Fruit fly (Drosophila melanogaster) whole organism, embryonic: ENCODE data around the gene CG5021.
A peak's percentile ranks its signal among the peaks of the same experiment; 100 is the strongest.

Experiments used
- Ada2b ChIP-seq: fragments of 200-800 bp; sonication (Bioruptor generic); IDR thresholded peaks from 2 replicates; pipeline ENCODE4 v1.3.6; 2022; ENCODE audit warnings: missing biosample characterization, missing genetic modification characterization
- Antp ChIP-seq: fragments of 200-800 bp; sonication (Bioruptor generic); optimal IDR thresholded peaks from 3 replicates; lab custom pipeline; 2016; ENCODE audit warnings: missing biosample characterization, missing genetic modification characterization
- Bgb ChIP-seq: fragments of 200-800 bp; sonication (Bioruptor generic); IDR thresholded peaks from 2 replicates; pipeline ENCODE4 v1.3.6; 2022; ENCODE audit warnings: missing biosample characterization, missing genetic modification characterization; ENCODE audit not compliant: partially characterized antibody
- BtbVII ChIP-seq: fragments of 200-800 bp; sonication (Bioruptor generic); optimal IDR thresholded peaks from 3 replicates; lab custom pipeline; 2017; ENCODE audit warnings: missing biosample characterization, mild to moderate bottlenecking, missing genetic modification characterization
- CG10274 ChIP-seq: fragments of 200-800 bp; sonication (Bioruptor generic); optimal IDR thresholded peaks from 3 replicates; lab custom pipeline; 2017; ENCODE audit warnings: missing biosample characterization, mild to moderate bottlenecking, missing genetic modification characterization
- CG13424 ChIP-seq: fragments of 200-800 bp; sonication (Bioruptor generic); optimal IDR thresholded peaks from 2 replicates; lab custom pipeline; 2019; ENCODE audit warnings: missing biosample characterization, mild to moderate bottlenecking, missing genetic modification characterization, moderate library complexity
- CG13624 ChIP-seq: fragments of 200-800 bp; sonication (Bioruptor generic); optimal IDR thresholded peaks from 2 replicates; lab custom pipeline; 2016; ENCODE audit warnings: missing biosample characterization, missing genetic modification characterization
- CG13894 ChIP-seq: fragments of 200-800 bp; sonication (Bioruptor generic); optimal IDR thresholded peaks from 3 replicates; lab custom pipeline; 2018; ENCODE audit warnings: missing biosample characterization, mild to moderate bottlenecking, missing genetic modification characterization, moderate library complexity
- CG14050 ChIP-seq: fragments of 200-800 bp; sonication (Bioruptor generic); IDR thresholded peaks from 3 replicates; pipeline ENCODE4 v1.3.6; 2022; ENCODE audit warnings: missing biosample characterization, missing genetic modification characterization
- CG1529 ChIP-seq: fragments of 200-800 bp; sonication (Bioruptor generic); optimal IDR thresholded peaks from 3 replicates; lab custom pipeline; 2018; ENCODE audit warnings: missing biosample characterization, missing genetic modification characterization
- CG16779 ChIP-seq: fragments of 200-800 bp; sonication (Bioruptor generic); IDR thresholded peaks from 2 replicates; pipeline ENCODE4 v1.3.6; 2022; ENCODE audit warnings: missing biosample characterization, missing genetic modification characterization
- CG17829 ChIP-seq: fragments of 200-800 bp; optimal IDR thresholded peaks from 2 replicates; lab custom pipeline; 2019; ENCODE audit warnings: missing biosample characterization, mild to moderate bottlenecking, missing genetic modification characterization, moderate library complexity
- CG3163 ChIP-seq: fragments of 200-800 bp; sonication (Bioruptor generic); optimal IDR thresholded peaks from 3 replicates; lab custom pipeline; 2016; ENCODE audit warnings: missing biosample characterization, missing genetic modification characterization
- CG3407 ChIP-seq: fragments of 200-800 bp; sonication (Bioruptor generic); optimal IDR thresholded peaks from 2 replicates; lab custom pipeline; 2018; ENCODE audit warnings: missing biosample characterization, mild to moderate bottlenecking, missing genetic modification characterization
- CG5180 ChIP-seq: fragments of 200-800 bp; sonication (Bioruptor generic); optimal IDR thresholded peaks from 3 replicates; lab custom pipeline; 2017; ENCODE audit warnings: missing biosample characterization, missing genetic modification characterization, mild to moderate bottlenecking, moderate library complexity, missing genetic modification reagents
- CG5245 ChIP-seq: fragments of 200-800 bp; sonication (Bioruptor generic); optimal IDR thresholded peaks from 3 replicates; lab custom pipeline; 2016; ENCODE audit warnings: missing biosample characterization, missing genetic modification characterization
- CG6254 ChIP-seq: fragments of 200-800 bp; sonication (Bioruptor generic); optimal IDR thresholded peaks from 3 replicates; lab custom pipeline; 2017; ENCODE audit warnings: mild to moderate bottlenecking, missing biosample characterization, missing genetic modification reagents, missing genetic modification characterization
- CG8089 ChIP-seq: fragments of 200-800 bp; sonication (Bioruptor generic); optimal IDR thresholded peaks from 3 replicates; lab custom pipeline; 2016; ENCODE audit warnings: missing biosample characterization, missing genetic modification characterization
- CG9215 ChIP-seq: fragments of 200-800 bp; sonication (Bioruptor generic); IDR thresholded peaks from 2 replicates; pipeline ENCODE4 v1.3.6; 2022; ENCODE audit warnings: missing biosample characterization, missing genetic modification characterization
- CG9797 ChIP-seq: fragments of 200-800 bp; sonication (Bioruptor generic); optimal IDR thresholded peaks from 3 replicates; lab custom pipeline; 2018; ENCODE audit warnings: missing biosample characterization, mild to moderate bottlenecking, missing genetic modification characterization
- CG9876 ChIP-seq: fragments of 200-800 bp; sonication (Bioruptor generic); optimal IDR thresholded peaks from 2 replicates; lab custom pipeline; 2016; ENCODE audit warnings: missing biosample characterization, missing genetic modification characterization
- D19B ChIP-seq: fragments of 200-800 bp; sonication (Bioruptor generic); optimal IDR thresholded peaks from 2 replicates; lab custom pipeline; 2017; ENCODE audit warnings: missing biosample characterization, mild to moderate bottlenecking, missing genetic modification characterization
- Dad ChIP-seq: fragments of 200-800 bp; sonication (Bioruptor generic); optimal IDR thresholded peaks from 3 replicates; lab custom pipeline; 2016; ENCODE audit warnings: missing biosample characterization, missing genetic modification characterization
- HHEX ChIP-seq: fragments of 200-800 bp; sonication (Bioruptor generic); optimal IDR thresholded peaks from 3 replicates; lab custom pipeline; 2017; ENCODE audit warnings: missing biosample characterization, mild to moderate bottlenecking, missing genetic modification characterization, missing genetic modification reagents
- HmgD ChIP-seq: fragments of 200-800 bp; sonication (Bioruptor generic); optimal IDR thresholded peaks from 3 replicates; lab custom pipeline; 2016; ENCODE audit warnings: missing biosample characterization, missing genetic modification characterization
- Hmx ChIP-seq: fragments of 200-800 bp; sonication (Bioruptor generic); optimal IDR thresholded peaks from 2 replicates; lab custom pipeline; 2016; ENCODE audit warnings: missing biosample characterization, missing genetic modification characterization
- Lim3 ChIP-seq: fragments of 200-800 bp; sonication (Bioruptor generic); IDR thresholded peaks from 2 replicates; pipeline ENCODE4 v1.3.6; 2022; ENCODE audit warnings: missing biosample characterization, missing genetic modification characterization
- Lpt ChIP-seq: fragments of >200 bp; optimal IDR thresholded peaks from 2 replicates; lab custom pipeline; 2018; ENCODE audit warnings: missing biosample characterization, missing genetic modification characterization
- MTF-1 ChIP-seq: fragments of 200-800 bp; sonication (Bioruptor generic); optimal IDR thresholded peaks from 2 replicates; lab custom pipeline; 2018; ENCODE audit warnings: missing biosample characterization, mild to moderate bottlenecking, missing genetic modification characterization, borderline replicate concordance
- Max ChIP-seq: fragments of 200-800 bp; sonication (Bioruptor generic); optimal IDR thresholded peaks from 2 replicates; lab custom pipeline; 2016; ENCODE audit warnings: missing biosample characterization, mild to moderate bottlenecking, missing genetic modification characterization
- NC2β ChIP-seq: fragments of 200-800 bp; sonication (Bioruptor generic); optimal IDR thresholded peaks from 2 replicates; lab custom pipeline; 2016; ENCODE audit warnings: missing biosample characterization, missing genetic modification characterization
- Sox102F ChIP-seq: fragments of 200-800 bp; sonication (Bioruptor generic); optimal IDR thresholded peaks from 2 replicates; lab custom pipeline; 2018; ENCODE audit warnings: missing biosample characterization, mild to moderate bottlenecking, missing genetic modification characterization, moderate library complexity
- ab ChIP-seq: fragments of 200-800 bp; sonication (Bioruptor generic); optimal IDR thresholded peaks from 2 replicates; lab custom pipeline; 2016; ENCODE audit warnings: missing biosample characterization, missing genetic modification characterization
- bowl ChIP-seq: fragments of 200-800 bp; sonication (Bioruptor generic); IDR thresholded peaks from 2 replicates; pipeline ENCODE4 v1.3.6; 2022; ENCODE audit warnings: missing biosample characterization, missing genetic modification characterization
- crc ChIP-seq: fragments of 200-800 bp; sonication (Bioruptor generic); optimal IDR thresholded peaks from 2 replicates; lab custom pipeline; 2016; ENCODE audit warnings: missing biosample characterization, missing genetic modification characterization
- dmrt99B ChIP-seq: fragments of 200-800 bp; sonication (Bioruptor generic); optimal IDR thresholded peaks from 2 replicates; lab custom pipeline; 2018; ENCODE audit warnings: missing biosample characterization, mild to moderate bottlenecking, missing genetic modification characterization, moderate library complexity
- dysf ChIP-seq: fragments of 200-800 bp; sonication (Bioruptor generic); IDR thresholded peaks from 3 replicates; pipeline ENCODE4 v1.3.6; 2022; ENCODE audit warnings: missing biosample characterization, missing genetic modification characterization
- grn ChIP-seq: fragments of 200-800 bp; sonication (Bioruptor generic); optimal IDR thresholded peaks from 3 replicates; lab custom pipeline; 2017; ENCODE audit warnings: missing biosample characterization, missing genetic modification characterization
- gro ChIP-seq: fragments of 200-800 bp; sonication (Bioruptor generic); optimal IDR thresholded peaks from 2 replicates; lab custom pipeline; 2016; ENCODE audit warnings: missing biosample characterization, missing genetic modification characterization
- gt ChIP-seq: fragments of 200-800 bp; sonication (Bioruptor generic); IDR thresholded peaks from 2 replicates; pipeline ENCODE4 v1.3.6; 2022; ENCODE audit warnings: missing biosample characterization, missing genetic modification characterization
- her ChIP-seq: fragments of 200-800 bp; sonication (Bioruptor generic); optimal IDR thresholded peaks from 2 replicates; lab custom pipeline; 2016; ENCODE audit warnings: missing biosample characterization, missing genetic modification characterization
- jigr1 ChIP-seq: fragments of 200-800 bp; sonication (Bioruptor generic); IDR thresholded peaks from 3 replicates; pipeline ENCODE4 v1.3.6; 2022; ENCODE audit warnings: missing biosample characterization, missing genetic modification characterization
- nau ChIP-seq: fragments of 200-800 bp; sonication (Bioruptor generic); optimal IDR thresholded peaks from 3 replicates; lab custom pipeline; 2017; ENCODE audit warnings: missing biosample characterization, mild to moderate bottlenecking, missing genetic modification characterization, missing genetic modification reagents
- scrt ChIP-seq: fragments of 200-800 bp; sonication (Bioruptor generic); optimal IDR thresholded peaks from 2 replicates; lab custom pipeline; 2018; ENCODE audit warnings: missing biosample characterization, mild to moderate bottlenecking, missing genetic modification characterization, moderate library complexity
- seq ChIP-seq: fragments of 200-800 bp; sonication (Bioruptor generic); IDR thresholded peaks from 2 replicates; pipeline ENCODE4 v1.3.6; 2022; ENCODE audit warnings: missing biosample characterization, missing genetic modification characterization
- slbo ChIP-seq: fragments of 200-800 bp; sonication (Bioruptor generic); IDR thresholded peaks from 2 replicates; pipeline ENCODE4 v1.3.6; 2022; ENCODE audit warnings: missing biosample characterization, missing genetic modification characterization
- slou ChIP-seq: fragments of 200-800 bp; sonication (Bioruptor generic); optimal IDR thresholded peaks from 3 replicates; lab custom pipeline; 2016; ENCODE audit warnings: missing biosample characterization, missing genetic modification characterization
- tio ChIP-seq: fragments of 200-800 bp; sonication (Bioruptor generic); optimal IDR thresholded peaks from 2 replicates; lab custom pipeline; 2017; ENCODE audit warnings: missing biosample characterization, missing genetic modification characterization, inconsistent platforms
- zen ChIP-seq: fragments of 200-800 bp; sonication (Bioruptor generic); optimal IDR thresholded peaks from 3 replicates; lab custom pipeline; 2018; ENCODE audit warnings: missing biosample characterization, mild to moderate bottlenecking, missing genetic modification characterization, moderate library complexity

Gene CG5021

DNA sequence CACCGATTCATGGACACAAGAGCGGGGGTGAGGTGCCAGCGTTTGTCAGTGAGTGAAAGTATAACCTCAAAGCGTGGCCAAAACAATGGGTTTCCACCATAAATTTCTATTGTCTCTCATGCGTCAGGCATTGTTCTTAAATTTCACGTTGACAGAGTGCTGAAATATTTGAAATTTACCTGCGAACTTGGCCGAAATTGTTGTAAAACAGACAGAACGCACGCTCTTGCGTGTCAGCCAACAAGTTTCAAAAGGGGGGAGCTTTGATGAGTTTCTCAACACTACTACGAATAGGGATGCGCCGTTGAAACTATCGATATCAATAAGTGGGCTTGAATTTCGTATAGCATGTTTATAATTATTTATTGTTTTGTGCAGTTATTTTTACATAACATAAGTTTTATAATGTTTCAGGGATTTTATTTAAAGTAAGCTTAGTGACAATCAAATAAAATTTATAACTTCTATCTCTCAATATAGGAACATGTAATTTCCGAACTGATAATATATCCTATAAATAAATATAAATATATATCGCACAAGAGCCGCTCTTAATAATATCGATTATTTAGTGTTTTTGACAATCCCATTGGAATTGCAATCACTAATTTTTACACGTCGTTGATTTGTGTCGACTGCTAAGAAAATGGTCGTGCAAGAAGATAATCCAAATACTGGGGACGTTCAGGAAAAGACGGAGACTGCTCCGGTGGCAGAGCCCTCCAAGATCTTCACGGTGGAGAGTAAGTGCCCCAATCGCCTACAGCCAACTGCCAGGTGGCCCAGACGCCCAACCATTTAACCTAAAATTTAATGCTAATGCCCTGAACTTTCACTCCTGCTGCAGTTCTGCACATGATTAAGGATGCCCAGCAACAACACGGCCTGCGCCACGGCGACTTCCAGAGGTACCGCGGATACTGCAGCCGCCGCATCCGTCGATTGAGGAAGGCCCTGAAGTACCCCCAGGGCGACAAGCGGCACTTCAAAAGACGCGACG, 8.1 kb downstream of the CG5021 start, which contains the start of the genes pix and Srp68 (continued):
- TF ChIP-seq slbo (GFP tag; lab: Robert Waterston, UW) = peak; percentile 65; the same call in 1 of the 2 replicates
- peak; percentile 47 for TF ChIP-seq zen (tag; lab: Kevin White, UChicago)
- TF ChIP-seq crc (GFP tag; lab: Kevin White, UChicago) = peak; percentile 20
- TF ChIP-seq CG9797 (GFP tag; lab: Kevin White, UChicago) = peak; percentile 30
- peak; percentile 70 for TF ChIP-seq Max
- no peak for TF ChIP-seq ab (GFP tag; lab: Kevin White, UChicago)
- TF ChIP-seq CG9215 (GFP tag; lab: Robert Waterston, UW) = peak; percentile 73; the same call in 1 of the 2 replicates
- no peak for TF ChIP-seq her (GFP tag; lab: Kevin White, UChicago)
- TF ChIP-seq grn (GFP tag; lab: Kevin White, UChicago) = no peak
- TF ChIP-seq CG3407 (GFP tag; lab: Kevin White, UChicago) = peak; percentile 31
- no peak for TF ChIP-seq dmrt99B (tag; lab: Kevin White, UChicago)
- TF ChIP-seq scrt (GFP tag; lab: Kevin White, UChicago) = peak; percentile 48
- peak; percentile 63 for TF ChIP-seq CG13624 (GFP tag; lab: Kevin White, UChicago)
- peak; percentile 31 for TF ChIP-seq NC2β (GFP tag; lab: Kevin White, UChicago)
- TF ChIP-seq tio (GFP tag; lab: Kevin White, UChicago) = no peak
- no peak for TF ChIP-seq CG9876 (GFP tag; lab: Kevin White, UChicago)
- no peak for TF ChIP-seq Ada2b
- peak; percentile 31 for TF ChIP-seq Antp (GFP tag; lab: Kevin White, UChicago)
- TF ChIP-seq CG10274 (GFP tag; lab: Kevin White, UChicago) = no peak
- no peak for TF ChIP-seq CG5180 (GFP tag; lab: Kevin White, UChicago)
- TF ChIP-seq CG13424 (tag; lab: Kevin White, UChicago) = peak; percentile 75
- TF ChIP-seq CG16779 (GFP tag; lab: Robert Waterston, UW) = no peak
- no peak for TF ChIP-seq CG6254 (GFP tag; lab: Kevin White, UChicago)
- no peak for TF ChIP-seq gt
- no peak for TF ChIP-seq seq (GFP tag; lab: Robert Waterston, UW)
- no peak for TF ChIP-seq D19B
- TF ChIP-seq CG17829 = peak; percentile 76
- TF ChIP-seq CG1529 (GFP tag; lab: Kevin White, UChicago) = peak; percentile 55
- no peak for TF ChIP-seq Hmx (GFP tag; lab: Kevin White, UChicago)
- no peak for TF ChIP-seq bowl
- TF ChIP-seq Lpt = no peak
- TF ChIP-seq Dad = peak; percentile 34
- TF ChIP-seq Lim3 (GFP tag; lab: Robert Waterston, UW) = no peak
- TF ChIP-seq dysf (GFP tag; lab: Robert Waterston, UW) = peak; percentile 47; the same call in 1 of the 3 replicates
- TF ChIP-seq CG3163 = peak; percentile 11
- no peak for TF ChIP-seq CG14050 (GFP tag; lab: Robert Waterston, UW)
- no peak for TF ChIP-seq MTF-1 (GFP tag; lab: Kevin White, UChicago)
- TF ChIP-seq CG5245 (GFP tag; lab: Kevin White, UChicago) = peak; percentile 18
- TF ChIP-seq nau (GFP tag; lab: Kevin White, UChicago) = no peak
- peak; percentile 47; the same call in 1 of the 2 replicates for TF ChIP-seq Bgb
- peak; percentile 19 for TF ChIP-seq CG8089 (GFP tag; lab: Kevin White, UChicago)
- TF ChIP-seq Sox102F (GFP tag; lab: Kevin White, UChicago) = no peak
- TF ChIP-seq HmgD = no peak
- no peak for TF ChIP-seq BtbVII (GFP tag; lab: Kevin White, UChicago)
- no peak for TF ChIP-seq gro (GFP tag; lab: Kevin White, UChicago)
- peak; percentile 57 for TF ChIP-seq slou
- TF ChIP-seq HHEX (GFP tag; lab: Kevin White, UChicago) = peak; percentile 44
- TF ChIP-seq jigr1 (GFP tag; lab: Robert Waterston, UW) = no peak
- no peak for TF ChIP-seq CG13894 (tag; lab: Kevin White, UChicago)
